Fruit fly (Drosophila melanogaster): Measurements from ENCODE around the gene CG5704.

The CG5704 gene

DNA sequence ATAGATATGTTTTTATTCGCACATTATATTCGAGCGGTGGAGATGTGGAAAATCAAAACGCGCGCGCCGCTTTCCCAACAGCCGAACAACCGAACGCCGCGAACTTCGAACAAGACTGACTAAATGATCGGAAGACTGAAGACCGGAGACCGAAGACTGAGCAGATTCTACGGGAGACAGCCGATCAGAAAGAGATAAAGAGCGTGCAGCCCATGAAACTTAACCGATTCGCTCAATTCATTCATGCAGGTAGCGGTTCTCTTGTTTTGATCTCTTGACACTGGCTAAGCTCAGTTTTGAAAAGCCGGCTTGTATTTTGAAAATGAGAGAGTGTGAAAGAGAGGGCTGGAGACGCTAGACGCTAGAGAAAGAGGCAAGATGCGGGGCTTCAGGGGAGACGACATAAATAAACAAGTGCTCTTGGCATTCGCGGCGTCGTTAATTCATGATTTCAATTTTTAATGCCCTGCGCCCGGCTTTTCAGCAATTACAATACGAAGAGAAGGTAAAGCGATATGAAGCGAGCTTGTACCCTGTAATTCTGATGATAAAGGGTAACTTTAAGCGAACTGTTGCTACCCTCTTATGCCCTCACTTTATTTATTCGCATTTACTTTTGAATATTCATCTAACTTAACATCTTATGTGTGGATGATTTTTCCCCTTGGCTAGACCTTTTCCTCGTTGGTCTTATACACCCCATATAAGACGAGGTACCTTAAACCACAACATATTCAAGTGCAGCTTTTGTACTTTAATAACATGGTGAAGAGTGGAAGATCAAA is 19.0 kb downstream of the CG5704 start, which contains the start of gene zormin (continued):
- peak; percentile 71 for TF ChIP-seq Ets65A (GFP tag)
- TF ChIP-seq CG3163 (GFP tag; optimal IDR thresholded peaks at IDR 0.05): peak; percentile 94
- no peak for TF ChIP-seq CG1529 (GFP tag; optimal IDR thresholded peaks at IDR 0.05)
- no peak for TF ChIP-seq ap (GFP tag; IDR thresholded peaks at IDR 0.05)
- TF ChIP-seq dysf (GFP tag; IDR thresholded peaks at IDR 0.05): peak; percentile 55; the same call in 2 of the 3 replicates
- no peak for TF ChIP-seq CG4617 (GFP tag; optimal IDR thresholded peaks at IDR 0.05; ENCODE audit: borderline replicate concordance)
- TF ChIP-seq CG11247 (GFP tag; IDR thresholded peaks at IDR 0.05): 0 out of 2 replicates have a peak, but pooled peaks have one; percentile 21
- peak; percentile 15; the same call in 1 of the 2 replicates for TF ChIP-seq NFAT (GFP tag; IDR thresholded peaks at IDR 0.05)
- peak; percentile 60; the same call in 1 of the 2 replicates for TF ChIP-seq Ptx1 (GFP tag; IDR thresholded peaks at IDR 0.05)
- no peak for TF ChIP-seq Meics (GFP tag; optimal IDR thresholded peaks at IDR 0.05)
- TF ChIP-seq TFAM (GFP tag; optimal IDR thresholded peaks at IDR 0.05): no peak
- peak; percentile 15 for TF ChIP-seq Hsf (GFP tag; optimal IDR thresholded peaks at IDR 0.05)
- TF ChIP-seq Bdp1 (GFP tag; optimal IDR thresholded peaks at IDR 0.05): no peak
- TF ChIP-seq CG7357 (GFP tag; IDR thresholded peaks at IDR 0.05): 0 out of 3 replicates have a peak, but pooled peaks have one; percentile 37
- TF ChIP-seq H15 (GFP tag; IDR thresholded peaks at IDR 0.05): no peak
- peak; percentile 85 to 95 for TF ChIP-seq Trl (optimal IDR thresholded peaks at IDR 0.05)
- peak; percentile 7 for TF ChIP-seq Trl (GFP tag; optimal IDR thresholded peaks at IDR 0.05)
- TF ChIP-seq ttk (GFP tag; IDR thresholded peaks at IDR 0.05): 0 out of 2 replicates have a peak, but pooled peaks have one; percentile 28
- TF ChIP-seq CG11504 (tag; optimal IDR thresholded peaks at IDR 0.05): peak; percentile 66
- TF ChIP-seq Dbx (GFP tag; IDR thresholded peaks at IDR 0.05): peak; percentile 5; the same call in 1 of the 3 replicates
- TF ChIP-seq Hand (GFP tag; optimal IDR thresholded peaks at IDR 0.05): no peak
- TF ChIP-seq slp2 (GFP tag; optimal IDR thresholded peaks at IDR 0.05): peak; percentile 26
- no peak for TF ChIP-seq CG10366 (GFP tag; IDR thresholded peaks at IDR 0.05)
- TF ChIP-seq seq (GFP tag; IDR thresholded peaks at IDR 0.05): no peak
- no peak for TF ChIP-seq insv (GFP tag; optimal IDR thresholded peaks at IDR 0.05)
- TF ChIP-seq fd96Cb (tag; optimal IDR thresholded peaks at IDR 0.05): peak; percentile 50
- peak in 1 of 2 experiments; percentile 35 for TF ChIP-seq Hr51 (GFP tag; optimal IDR thresholded peaks at IDR 0.05)
- TF ChIP-seq Rx (GFP tag; IDR thresholded peaks at IDR 0.05): 0 out of 2 replicates have a peak, but pooled peaks have one; percentile 26
- TF ChIP-seq corto (GFP tag; optimal IDR thresholded peaks at IDR 0.05): peak; percentile 39
- peak; percentile 78 for TF ChIP-seq sens (GFP tag)
- peak; percentile 89 for TF ChIP-seq Med (GFP tag)
- no peak for TF ChIP-seq ems (GFP tag; optimal IDR thresholded peaks at IDR 0.05)
- no peak for TF ChIP-seq CG9932 (GFP tag; IDR thresholded peaks at IDR 0.05)
- peak; percentile 28 to 31 for TF ChIP-seq bsh (GFP tag; optimal IDR thresholded peaks at IDR 0.05)
- TF ChIP-seq Dp (GFP tag; optimal IDR thresholded peaks at IDR 0.05): peak; percentile 20
- TF ChIP-seq NK7.1 (GFP tag; optimal IDR thresholded peaks at IDR 0.05): no peak
- TF ChIP-seq bab2 (GFP tag; optimal IDR thresholded peaks at IDR 0.05): peak; percentile 59
- no peak for TF ChIP-seq slbo (GFP tag; IDR thresholded peaks at IDR 0.05)
- TF ChIP-seq D19B (GFP tag; optimal IDR thresholded peaks at IDR 0.05): peak; percentile 93

DNA sequence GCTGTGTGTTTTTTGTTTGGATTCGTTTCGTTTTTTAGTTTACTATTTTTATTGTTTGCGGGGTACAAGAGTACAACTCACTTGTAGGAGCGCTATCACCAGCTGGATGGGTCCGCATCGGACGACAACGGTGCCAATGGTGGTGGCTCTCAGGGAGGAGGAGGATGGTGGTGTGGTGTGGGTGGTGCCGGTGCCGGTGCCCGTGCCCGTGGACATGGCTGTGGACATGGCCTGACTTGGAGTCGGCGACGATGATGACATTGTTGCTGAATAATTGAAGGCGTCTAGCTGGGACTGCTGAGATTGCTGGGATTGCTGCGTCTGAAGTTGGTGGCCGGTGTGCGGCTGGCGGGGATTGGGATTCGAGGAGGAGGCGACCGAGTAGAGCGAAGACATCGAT is 21.1 kb downstream of the CG5704 start:
- peak; percentile 24 for TF ChIP-seq sens (GFP tag)
- TF ChIP-seq CG30431 (GFP tag; optimal IDR thresholded peaks at IDR 0.05): no peak
- TF ChIP-seq NC2α (GFP tag; optimal IDR thresholded peaks at IDR 0.05): no peak
- no peak for TF ChIP-seq otp (GFP tag; IDR thresholded peaks at IDR 0.05)
- TF ChIP-seq CG11560 (tag; IDR thresholded peaks at IDR 0.05): 0 out of 3 replicates have a peak, but pooled peaks have one; percentile 11
- TF ChIP-seq twi (tag; optimal IDR thresholded peaks at IDR 0.05): no peak
- no peak for TF ChIP-seq HLH4C (GFP tag; IDR thresholded peaks at IDR 0.05; ENCODE audit: partially characterized antibody)
- peak; percentile 77 for TF ChIP-seq Ets65A (GFP tag)
- TF ChIP-seq trem (tag; optimal IDR thresholded peaks at IDR 0.05): no peak
- TF ChIP-seq MTF-1 (GFP tag; optimal IDR thresholded peaks at IDR 0.05; ENCODE audit: borderline replicate concordance): no peak
- TF ChIP-seq ssp (GFP tag; IDR thresholded peaks at IDR 0.05): no peak
- no peak for TF ChIP-seq CG3407 (GFP tag; optimal IDR thresholded peaks at IDR 0.05)
- no peak for TF ChIP-seq aop (GFP tag; IDR thresholded peaks at IDR 0.05)
- TF ChIP-seq slou (GFP tag; optimal IDR thresholded peaks at IDR 0.05): no peak
- no peak for TF ChIP-seq pb (GFP tag; optimal IDR thresholded peaks at IDR 0.05)

Measured in whole organism, embryonic.